Fruit fly (Drosophila melanogaster) whole organism, pupa: ENCODE measurements around the gene CG14990.

ENCODE experiments used
- CG10348 ChIP-seq: fragments of 200-800 bp; sonication (Bioruptor generic); IDR thresholded peaks from 2 replicates; pipeline ENCODE4 v1.3.6; 2022; ENCODE audit warnings: missing biosample characterization, missing genetic modification characterization
- CG12605 ChIP-seq: fragments of 200-800 bp; sonication (Bioruptor generic); IDR thresholded peaks from 2 replicates; pipeline ENCODE4 v1.3.6; 2022; ENCODE audit warnings: missing biosample characterization, missing genetic modification characterization
- CG14655 ChIP-seq: fragments of 200-800 bp; sonication (Bioruptor generic); optimal IDR thresholded peaks from 3 replicates; lab custom pipeline; 2017; ENCODE audit warnings: mild to moderate bottlenecking, missing biosample characterization, missing genetic modification reagents, missing genetic modification characterization
- CG32121 ChIP-seq: fragments of 200-800 bp; sonication (Bioruptor generic); IDR thresholded peaks from 2 replicates; pipeline ENCODE4 v1.3.6; 2022; ENCODE audit warnings: missing biosample characterization, missing genetic modification characterization
- CG34367 ChIP-seq: fragments of 200-800 bp; sonication (Bioruptor generic); optimal IDR thresholded peaks from 2 replicates; lab custom pipeline; 2018; ENCODE audit warnings: missing biosample characterization, mild to moderate bottlenecking, missing genetic modification characterization
- CG8159 ChIP-seq: fragments of 200-800 bp; sonication (Bioruptor generic); optimal IDR thresholded peaks from 3 replicates; lab custom pipeline; 2018; ENCODE audit warnings: missing biosample characterization, mild to moderate bottlenecking, missing genetic modification characterization, moderate library complexity
- CG8301 ChIP-seq: fragments of 200-800 bp; sonication (Bioruptor generic); optimal IDR thresholded peaks from 2 replicates; lab custom pipeline; 2018; ENCODE audit warnings: missing biosample characterization, mild to moderate bottlenecking, missing genetic modification characterization
- D1 ChIP-seq: fragments of 200-800 bp; sonication (Bioruptor generic); optimal IDR thresholded peaks from 2 replicates; lab custom pipeline; 2018; ENCODE audit warnings: missing biosample characterization, mild to moderate bottlenecking, missing genetic modification characterization, moderate library complexity
- EcR ChIP-seq: fragments of 200-800 bp; sonication (Bioruptor generic); optimal IDR thresholded peaks from 3 replicates; lab custom pipeline; 2019; ENCODE audit warnings: missing biosample characterization, missing genetic modification characterization, mild to moderate bottlenecking, moderate library complexity, missing genetic modification reagents
- Ets98B ChIP-seq: fragments of 200-800 bp; sonication (Bioruptor generic); IDR thresholded peaks from 2 replicates; pipeline ENCODE4 v1.3.6; 2022; ENCODE audit warnings: missing biosample characterization, missing genetic modification characterization
- Pif1A ChIP-seq: fragments of 200-800 bp; sonication (Bioruptor generic); optimal IDR thresholded peaks from 3 replicates; lab custom pipeline; 2016; ENCODE audit warnings: missing biosample characterization, missing genetic modification characterization
- Pif1B ChIP-seq: fragments of 200-800 bp; sonication (Bioruptor generic); optimal IDR thresholded peaks from 3 replicates; lab custom pipeline; 2016; ENCODE audit warnings: missing biosample characterization, missing genetic modification characterization
- Snoo ChIP-seq: fragments of 200-800 bp; sonication (Bioruptor generic); optimal IDR thresholded peaks from 3 replicates; lab custom pipeline; 2017; ENCODE audit warnings: missing biosample characterization, mild to moderate bottlenecking, missing genetic modification characterization, inconsistent platforms
- rn ChIP-seq: fragments of 200-800 bp; sonication (Bioruptor generic); IDR thresholded peaks from 2 replicates; pipeline ENCODE4 v1.3.6; 2022; ENCODE audit warnings: missing biosample characterization, missing genetic modification characterization

dm6 chr3L:4117493-4117892, 24.5 kb downstream of the CG14990 start:
- TF ChIP-seq CG32121 (GFP tag; lab: Robert Waterston, UW) = no peak
- no peak for TF ChIP-seq EcR (GFP tag; lab: Kevin White, UChicago)
- TF ChIP-seq CG34367 (tag; lab: Kevin White, UChicago) = no peak
- no peak for TF ChIP-seq Pif1B
- no peak for TF ChIP-seq Snoo (tag; lab: Kevin White, UChicago)
- TF ChIP-seq CG10348 (GFP tag; lab: Robert Waterston, UW) = no peak
- TF ChIP-seq CG8301 (tag; lab: Kevin White, UChicago) = no peak
- no peak for TF ChIP-seq CG8159 (tag; lab: Kevin White, UChicago)
- no peak for TF ChIP-seq D1 (tag; lab: Kevin White, UChicago)
- no peak for TF ChIP-seq Pif1A (GFP tag; lab: Kevin White, UChicago)
- no peak for TF ChIP-seq CG14655 (GFP tag; lab: Kevin White, UChicago)
- no peak for TF ChIP-seq Ets98B (GFP tag; lab: Robert Waterston, UW)
- no peak for TF ChIP-seq CG12605 (GFP tag; lab: Robert Waterston, UW)
- no peak for TF ChIP-seq rn (GFP tag; lab: Robert Waterston, UW)
